Fruit fly (Drosophila melanogaster) whole organism, embryonic: ENCODE measurements around the gene Catsup.

ENCODE experiments used
- Abd-B ChIP-seq: fragments of 200-800 bp; sonication (Bioruptor generic); optimal IDR thresholded peaks from 2 replicates; lab custom pipeline; 2018; ENCODE audit warnings: missing biosample characterization, mild to moderate bottlenecking, missing genetic modification characterization, moderate library complexity
- Ada2b ChIP-seq: fragments of 200-800 bp; sonication (Bioruptor generic); IDR thresholded peaks from 2 replicates; pipeline ENCODE4 v1.3.6; 2022; ENCODE audit warnings: missing biosample characterization, missing genetic modification characterization
- CG1024 ChIP-seq: fragments of 200-800 bp; sonication (Bioruptor generic); IDR thresholded peaks from 2 replicates; pipeline ENCODE4 v1.3.6; 2022; ENCODE audit warnings: missing biosample characterization, missing genetic modification characterization
- CG10565 ChIP-seq: fragments of 200-800 bp; sonication (Bioruptor generic); optimal IDR thresholded peaks from 3 replicates; lab custom pipeline; 2016; ENCODE audit warnings: missing biosample characterization, mild to moderate bottlenecking, missing genetic modification characterization
- CG10979 ChIP-seq: fragments of 200-800 bp; sonication (Bioruptor generic); optimal IDR thresholded peaks from 2 replicates; lab custom pipeline; 2018; ENCODE audit warnings: missing biosample characterization, mild to moderate bottlenecking, missing genetic modification characterization, moderate library complexity
- CG11456 ChIP-seq: fragments of 200-800 bp; sonication (Bioruptor generic); IDR thresholded peaks from 3 replicates; pipeline ENCODE4 v1.3.6; 2022; ENCODE audit warnings: missing biosample characterization, missing genetic modification characterization
- CG11504 ChIP-seq: fragments of 200-800 bp; sonication (Bioruptor generic); optimal IDR thresholded peaks from 3 replicates; lab custom pipeline; 2019; ENCODE audit warnings: missing biosample characterization, mild to moderate bottlenecking, missing genetic modification characterization, moderate library complexity
- CG12104 ChIP-seq: fragments of 200-800 bp; sonication (Bioruptor generic); optimal IDR thresholded peaks from 3 replicates; lab custom pipeline; 2016; ENCODE audit warnings: missing biosample characterization, missing genetic modification characterization
- CG15696 ChIP-seq: fragments of 200-800 bp; sonication (Bioruptor generic); optimal IDR thresholded peaks from 2 replicates; lab custom pipeline; 2019; ENCODE audit warnings: missing biosample characterization, mild to moderate bottlenecking, missing genetic modification characterization, moderate library complexity
- CG17328 ChIP-seq: fragments of 200-800 bp; sonication (Bioruptor generic); IDR thresholded peaks from 2 replicates; pipeline ENCODE4 v1.3.6; 2022; ENCODE audit warnings: missing biosample characterization, missing genetic modification characterization
- CG17361 ChIP-seq: fragments of 200-800 bp; sonication (Bioruptor generic); IDR thresholded peaks from 3 replicates; pipeline ENCODE4 v1.3.6; 2022; ENCODE audit warnings: missing biosample characterization, missing genetic modification characterization
- CG1792 ChIP-seq: fragments of 200-800 bp; sonication (Bioruptor generic); optimal IDR thresholded peaks from 2 replicates; lab custom pipeline; 2016; ENCODE audit warnings: missing biosample characterization, missing genetic modification characterization
- CG2116 ChIP-seq: fragments of 200-800 bp; sonication (Bioruptor generic); optimal IDR thresholded peaks from 3 replicates; lab custom pipeline; 2018; ENCODE audit warnings: missing biosample characterization, mild to moderate bottlenecking, missing genetic modification characterization
- CG2120 ChIP-seq: fragments of 200-800 bp; sonication (Bioruptor generic); optimal IDR thresholded peaks from 3 replicates; lab custom pipeline; 2016; ENCODE audit warnings: missing biosample characterization, missing genetic modification characterization
- CG31441 ChIP-seq: fragments of 200-800 bp; sonication (Bioruptor generic); IDR thresholded peaks from 2 replicates; pipeline ENCODE4 v1.3.6; 2022; ENCODE audit warnings: missing biosample characterization, missing genetic modification characterization
- CG32532 ChIP-seq: fragments of 200-800 bp; sonication (Bioruptor generic); IDR thresholded peaks from 2 replicates; pipeline ENCODE4 v1.3.6; 2022; ENCODE audit warnings: missing biosample characterization, missing genetic modification characterization
- CG34224 ChIP-seq: fragments of 200-800 bp; sonication (Bioruptor generic); IDR thresholded peaks from 3 replicates; pipeline ENCODE4 v1.3.6; 2022; ENCODE audit warnings: missing biosample characterization, missing genetic modification characterization; ENCODE audit not compliant: partially characterized antibody
- CG3847 ChIP-seq: fragments of 200-800 bp; sonication (Bioruptor generic); IDR thresholded peaks from 2 replicates; pipeline ENCODE4 v1.3.6; 2022; ENCODE audit warnings: missing biosample characterization, missing genetic modification characterization
- CG6689 ChIP-seq: fragments of 200-800 bp; sonication (Bioruptor generic); IDR thresholded peaks from 2 replicates; pipeline ENCODE4 v1.3.6; 2022; ENCODE audit warnings: missing biosample characterization, missing genetic modification characterization
- CG9932 ChIP-seq: fragments of 200-800 bp; sonication (Bioruptor generic); IDR thresholded peaks from 2 replicates; pipeline ENCODE4 v1.3.6; 2022; ENCODE audit warnings: missing biosample characterization, missing genetic modification characterization
- D19A ChIP-seq: fragments of 200-800 bp; optimal IDR thresholded peaks from 3 replicates; lab custom pipeline; 2019; ENCODE audit warnings: missing biosample characterization, mild to moderate bottlenecking, missing genetic modification characterization, moderate library complexity
- Deaf1 ChIP-seq: fragments of 200-800 bp; optimal IDR thresholded peaks from 3 replicates; lab custom pipeline; 2019; ENCODE audit warnings: missing biosample characterization, mild to moderate bottlenecking, missing genetic modification characterization, moderate library complexity
- Dll ChIP-seq: fragments of 200-800 bp; sonication (Bioruptor generic); IDR thresholded peaks from 4 replicates; pipeline ENCODE4 v1.3.6; 2022; ENCODE audit warnings: missing biosample characterization, missing genetic modification characterization; ENCODE audit not compliant: partially characterized antibody
- Drgx ChIP-seq: fragments of 200-800 bp; sonication (Bioruptor generic); IDR thresholded peaks from 2 replicates; pipeline ENCODE4 v1.3.6; 2022; ENCODE audit warnings: missing biosample characterization, missing genetic modification characterization
- Ets65A ChIP-seq: fragments of 200-800 bp; sonication (Bioruptor generic); peaks from one replicate; lab custom pipeline; 2016; ENCODE audit warnings: missing biosample characterization, missing genetic modification characterization
- Fer1 ChIP-seq: fragments of 200-800 bp; sonication (Bioruptor generic); optimal IDR thresholded peaks from 2 replicates; lab custom pipeline; 2017; ENCODE audit warnings: missing biosample characterization, mild to moderate bottlenecking, missing genetic modification characterization
- HLH3B ChIP-seq: fragments of 200-800 bp; sonication (Bioruptor generic); IDR thresholded peaks from 2 replicates; pipeline ENCODE4 v1.3.6; 2022; ENCODE audit warnings: missing biosample characterization, missing genetic modification characterization
- HmgZ ChIP-seq: fragments of 200-800 bp; sonication (Bioruptor generic); optimal IDR thresholded peaks from 2 replicates; lab custom pipeline; 2018; ENCODE audit warnings: missing biosample characterization, mild to moderate bottlenecking, missing genetic modification characterization
- Lim3 ChIP-seq: fragments of 200-800 bp; sonication (Bioruptor generic); IDR thresholded peaks from 2 replicates; pipeline ENCODE4 v1.3.6; 2022; ENCODE audit warnings: missing biosample characterization, missing genetic modification characterization
- Med ChIP-seq: fragments of 200-800 bp; sonication (Bioruptor generic); peaks from one replicate; lab custom pipeline; 2016; ENCODE audit warnings: missing biosample characterization, missing genetic modification characterization, mild to moderate bottlenecking, inconsistent platforms, moderate library complexity
- NFAT ChIP-seq: fragments of 200-800 bp; sonication (Bioruptor generic); IDR thresholded peaks from 2 replicates; pipeline ENCODE4 v1.3.6; 2022; ENCODE audit warnings: missing biosample characterization, missing genetic modification characterization
- Nf-YC ChIP-seq: fragments of 200-800 bp; optimal IDR thresholded peaks from 3 replicates; lab custom pipeline; 2019; ENCODE audit warnings: missing biosample characterization, mild to moderate bottlenecking, missing genetic modification characterization, moderate library complexity
- Ptx1 ChIP-seq: fragments of 200-800 bp; sonication (Bioruptor generic); IDR thresholded peaks from 2 replicates; pipeline ENCODE4 v1.3.6; 2022; ENCODE audit warnings: missing biosample characterization, missing genetic modification characterization
- Rx ChIP-seq: fragments of 200-800 bp; sonication (Bioruptor generic); IDR thresholded peaks from 2 replicates; pipeline ENCODE4 v1.3.6; 2022; ENCODE audit warnings: missing biosample characterization, missing genetic modification characterization
- Sox102F ChIP-seq: fragments of 200-800 bp; sonication (Bioruptor generic); optimal IDR thresholded peaks from 2 replicates; lab custom pipeline; 2018; ENCODE audit warnings: missing biosample characterization, mild to moderate bottlenecking, missing genetic modification characterization, moderate library complexity
- amos ChIP-seq: fragments of 200-800 bp; sonication (Bioruptor generic); IDR thresholded peaks from 2 replicates; pipeline ENCODE4 v1.3.6; 2022; ENCODE audit warnings: missing biosample characterization, missing genetic modification characterization; ENCODE audit not compliant: partially characterized antibody
- bcd ChIP-seq: fragments of 200-800 bp; sonication (Bioruptor generic); optimal IDR thresholded peaks from 2 replicates; lab custom pipeline; 2017; ENCODE audit warnings: missing biosample characterization, mild to moderate bottlenecking, missing genetic modification characterization
- ems ChIP-seq: fragments of 200-800 bp; sonication (Bioruptor generic); optimal IDR thresholded peaks from 3 replicates; lab custom pipeline; 2016; ENCODE audit warnings: missing biosample characterization, missing genetic modification characterization
- ind ChIP-seq: fragments of 200-800 bp; sonication (Bioruptor generic); optimal IDR thresholded peaks from 3 replicates; lab custom pipeline; 2016; ENCODE audit warnings: missing biosample characterization, missing genetic modification characterization
- lmd ChIP-seq: fragments of 200-800 bp; sonication (Bioruptor generic); IDR thresholded peaks from 2 replicates; pipeline ENCODE4 v1.3.6; 2022; ENCODE audit warnings: missing biosample characterization, missing genetic modification characterization
- mam ChIP-seq: fragments of 200-800 bp; sonication (Bioruptor generic); optimal IDR thresholded peaks from 3 replicates; lab custom pipeline; 2016; ENCODE audit warnings: missing biosample characterization, missing genetic modification characterization
- odd ChIP-seq: fragments of 200-800 bp; sonication (Bioruptor generic); optimal IDR thresholded peaks from 2 replicates; lab custom pipeline; 2017; ENCODE audit warnings: missing biosample characterization, mild to moderate bottlenecking, missing genetic modification characterization
- peb ChIP-seq: fragments of 200-800 bp; sonication (Bioruptor generic); IDR thresholded peaks from 2 replicates; pipeline ENCODE4 v1.3.6; 2022; ENCODE audit warnings: missing biosample characterization, missing genetic modification characterization
- pho ChIP-seq: fragments of 200-800 bp; sonication (Bioruptor generic); optimal IDR thresholded peaks from 2 replicates; lab custom pipeline; 2016; ENCODE audit warnings: missing biosample characterization, missing genetic modification characterization
- row ChIP-seq: fragments of 200-800 bp; sonication (Bioruptor generic); IDR thresholded peaks from 3 replicates; pipeline ENCODE4 v1.3.6; 2022; ENCODE audit warnings: missing biosample characterization, missing genetic modification characterization
- sob ChIP-seq: fragments of 200-800 bp; sonication (Bioruptor generic); IDR thresholded peaks from 2 replicates; pipeline ENCODE4 v1.3.6; 2022; ENCODE audit warnings: missing biosample characterization, missing genetic modification characterization
- tgo ChIP-seq: fragments of 200-800 bp; sonication (Bioruptor generic); IDR thresholded peaks from 3 replicates; pipeline ENCODE4 v1.3.6; 2022; ENCODE audit warnings: missing biosample characterization, missing genetic modification characterization
- zfh2 ChIP-seq: fragments of 200-800 bp; sonication (Bioruptor generic); optimal IDR thresholded peaks from 2 replicates; lab custom pipeline; 2016; ENCODE audit warnings: missing biosample characterization, missing genetic modification characterization

Catsup gene

DNA sequence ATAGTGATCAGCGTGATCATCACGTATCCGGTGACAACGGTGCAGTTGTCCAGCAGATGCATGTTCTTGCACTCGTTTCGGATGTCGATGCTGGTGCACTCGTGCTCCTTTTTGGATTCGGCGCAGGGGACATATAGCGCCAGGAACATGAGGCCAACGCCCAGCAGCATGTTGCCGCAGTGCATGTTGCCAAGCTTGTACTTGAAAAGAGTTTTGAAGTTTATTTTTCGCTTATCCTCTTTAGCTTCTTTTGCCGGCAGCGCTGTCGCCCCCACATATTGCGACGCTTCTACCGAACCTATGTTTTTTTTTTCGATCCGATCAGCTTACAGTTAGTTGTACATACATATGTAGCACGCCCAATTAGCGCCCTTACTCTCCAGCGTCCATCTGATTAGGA is 26.7 kb downstream of the Catsup start:
- TF ChIP-seq Dll (GFP tag; lab: Robert Waterston, UW) = 0 out of 4 replicates have a peak, but pooled peaks have one; percentile 39
- no peak for TF ChIP-seq CG15696
- TF ChIP-seq CG10565 (GFP tag; lab: Kevin White, UChicago) = no peak
- TF ChIP-seq HLH3B (GFP tag; lab: Robert Waterston, UW) = 0 out of 2 replicates have a peak, but pooled peaks have one; percentile 7
- no peak for TF ChIP-seq pho (GFP tag; lab: Kevin White, UChicago)
- peak; percentile 94 for TF ChIP-seq CG11504 (tag; lab: Kevin White, UChicago)
- peak; percentile 36; the same call in 1 of the 2 replicates for TF ChIP-seq Lim3 (GFP tag; lab: Robert Waterston, UW)
- TF ChIP-seq, all 482 proteins: peak for 4

DNA sequence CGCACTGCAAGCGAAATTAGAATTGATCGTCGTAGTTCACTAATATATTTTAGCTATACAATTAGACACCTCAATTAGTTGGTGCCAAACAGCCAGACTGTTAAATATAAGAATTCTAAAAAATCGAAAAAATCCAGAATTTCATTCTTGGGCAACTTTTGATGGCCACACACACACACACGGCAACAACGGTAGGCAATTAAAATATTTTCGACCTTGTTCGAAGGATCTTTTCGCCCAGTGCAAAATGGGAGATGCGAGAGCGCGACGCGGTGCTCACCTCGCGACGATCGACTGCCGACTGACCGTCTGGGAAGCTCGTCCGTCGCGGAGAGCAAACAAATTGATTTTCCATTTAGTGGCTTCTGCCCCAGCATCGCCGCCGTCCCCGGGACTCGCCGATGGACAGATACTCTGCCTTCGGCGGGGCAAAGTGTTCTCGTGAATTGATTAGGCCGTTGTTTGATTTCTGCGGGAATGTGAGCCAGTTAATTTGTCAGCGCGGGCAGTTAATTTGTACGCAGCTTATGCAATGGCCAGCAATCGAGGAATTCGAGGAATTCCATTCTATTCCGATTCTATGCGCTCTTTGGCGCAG is 28.0 kb downstream of the Catsup start, which contains the start of gene CG10702:
TSS of gene CG10702 (minus strand) at position 304 of the 598 bp plus-strand sequence.
- TF ChIP-seq sob (GFP tag; lab: Robert Waterston, UW) (0 out of 2 replicates have a peak, but pooled peaks have one; percentile 41), Abd-B (peak; percentile 5), Fer1 (GFP tag; lab: Kevin White, UChicago) (no peak), Ets65A (GFP tag; lab: Kevin White, UChicago) (peak; percentile 91), CG1792 (GFP tag; lab: Kevin White, UChicago) (peak; percentile 5), CG1024 (GFP tag; lab: Robert Waterston, UW) (no peak), zfh2 (peak; percentile 31), HmgZ (tag; lab: Kevin White, UChicago) (no peak), CG11456 (GFP tag; lab: Robert Waterston, UW) (0 out of 3 replicates have a peak, but pooled peaks have one; percentile 5), CG6689 (GFP tag; lab: Robert Waterston, UW) (peak; percentile 27; the same call in 1 of the 2 replicates), row (GFP tag; lab: Robert Waterston, UW) (peak; percentile 34; the same call in 1 of the 3 replicates), Drgx (GFP tag; lab: Robert Waterston, UW) (peak; percentile 33; the same call in 1 of the 2 replicates), CG17361 (GFP tag; lab: Robert Waterston, UW) (peak; percentile 54; the same call in 2 of the 3 replicates), lmd (GFP tag; lab: Robert Waterston, UW) (peak; percentile 28), Med (peak; percentile 70), CG34224 (GFP tag; lab: Robert Waterston, UW) (no peak), CG17328 (GFP tag; lab: Robert Waterston, UW) (0 out of 2 replicates have a peak, but pooled peaks have one; percentile 20), mam (peak; percentile 39), D19A (peak; percentile 80), CG10979 (tag; lab: Kevin White, UChicago) (peak; percentile 1), tgo (GFP tag; lab: Robert Waterston, UW) (peak; percentile 18; the same call in 1 of the 3 replicates), Sox102F (GFP tag; lab: Kevin White, UChicago) (peak; percentile 15), CG3847 (GFP tag; lab: Robert Waterston, UW) (0 out of 2 replicates have a peak, but pooled peaks have one; percentile 5), CG2120 (GFP tag; lab: Kevin White, UChicago) (peak; percentile 33), CG9932 (GFP tag; lab: Robert Waterston, UW) (0 out of 2 replicates have a peak, but pooled peaks have one; percentile 13), CG12104 (GFP tag; lab: Kevin White, UChicago) (no peak), NFAT (GFP tag; lab: Robert Waterston, UW) (0 out of 2 replicates have a peak, but pooled peaks have one; percentile 13), Ptx1 (peak; percentile 26; the same call in 1 of the 2 replicates), Rx (GFP tag; lab: Robert Waterston, UW) (0 out of 2 replicates have a peak, but pooled peaks have one; percentile 6), Nf-YC (tag; lab: Kevin White, UChicago) (no peak), bcd (peak; percentile 20), ind (GFP tag; lab: Kevin White, UChicago) (peak; percentile 7), Ada2b (GFP tag; lab: Robert Waterston, UW) (peak; percentile 28; the same call in 1 of the 2 replicates), odd (GFP tag; lab: Kevin White, UChicago) (no peak), amos (peak; percentile 17; the same call in 1 of the 2 replicates), CG32532 (GFP tag; lab: Robert Waterston, UW) (0 out of 2 replicates have a peak, but pooled peaks have one; percentile 29), ems (peak; percentile 15), CG2116 (GFP tag; lab: Kevin White, UChicago) (no peak), peb (no peak), Deaf1 (tag; lab: Kevin White, UChicago) (peak; percentile 21), CG31441 (GFP tag; lab: Robert Waterston, UW) (peak; percentile 33; the same call in 1 of the 2 replicates)
